Fruit fly (Drosophila melanogaster): ENCODE results near the gene CG5902.

- TF ChIP-seq Dll (optimal IDR thresholded peaks at IDR 0.05) (no peak), usp (GFP tag; optimal IDR thresholded peaks at IDR 0.05) (no peak), CG8478 (optimal IDR thresholded peaks at IDR 0.05) (no peak)
Observed at dm6 chr3R:23955380-23955779, 31.1 kb upstream of the CG5902 start.

All from whole organism.